Worm (Caenorhabditis elegans): ENCODE data around the gene C49C3.10.

- no peak for TF ChIP-seq nhr-237 (tag; optimal IDR thresholded peaks at IDR 0.05)
- TF ChIP-seq nhr-28 (tag; optimal IDR thresholded peaks at IDR 0.05) = no peak
- no peak for TF ChIP-seq fkh-10 (GFP tag; optimal IDR thresholded peaks at IDR 0.05)
Measured at ce11 chrIV:17387442-17387967, 48.7 kb upstream of the C49C3.10 start, which contains the start of gene T02D1.8.

Measured in whole organism, L3 larva.